Worm (Caenorhabditis elegans) whole organism, L4/young adult: ENCODE data around the gene F14F9.5.

Experiments used
- W03F9.2 ChIP-seq: fragments of 150-350 bp; optimal IDR thresholded peaks from 2 replicates; lab custom pipeline; 2014; ENCODE audit warnings: missing biosample characterization, missing genetic modification characterization
- dao-5 ChIP-seq: sonication (generic microtip); optimal IDR thresholded peaks from 2 replicates; lab custom pipeline; 2016; ENCODE audit warnings: missing genotype, missing genetic modification characterization, moderate library complexity, missing compliant biosample characterization
- him-1 ChIP-seq: sonication (generic microtip); optimal IDR thresholded peaks from 2 replicates; lab custom pipeline; 2016; ENCODE audit warnings: missing genotype, missing genetic modification reagents, missing genetic modification characterization, missing compliant biosample characterization

F14F9.5 gene

DNA sequence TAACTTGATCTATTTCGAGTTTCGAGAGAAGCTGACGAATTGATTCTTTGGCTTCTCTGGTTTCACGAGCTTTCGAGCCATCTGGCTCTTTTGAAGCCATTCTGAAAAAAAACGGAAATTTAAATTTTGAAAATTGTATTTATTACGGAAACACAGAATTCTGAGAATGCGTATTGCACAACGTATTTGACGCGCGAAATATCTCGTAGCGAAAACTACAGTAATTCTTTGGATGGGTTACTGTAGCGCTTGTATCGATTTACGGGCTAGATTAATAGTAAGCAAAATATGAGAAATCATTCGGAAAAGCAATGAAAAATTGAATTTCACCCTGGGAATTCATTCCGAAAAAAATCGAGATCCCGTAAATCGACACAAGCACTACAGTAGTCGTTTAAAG is 13.2 kb upstream of the F14F9.5 start, which contains the start of gene C04F5.8:
Gene C04F5.8 (minus strand): TSS at position 101 of the 400 bp plus-strand sequence.
- TF ChIP-seq dao-5 (tag; lab: Kevin White, UChicago) (no peak), W03F9.2 (no peak), him-1 (tag; lab: Kevin White, UChicago) (no peak)

DNA sequence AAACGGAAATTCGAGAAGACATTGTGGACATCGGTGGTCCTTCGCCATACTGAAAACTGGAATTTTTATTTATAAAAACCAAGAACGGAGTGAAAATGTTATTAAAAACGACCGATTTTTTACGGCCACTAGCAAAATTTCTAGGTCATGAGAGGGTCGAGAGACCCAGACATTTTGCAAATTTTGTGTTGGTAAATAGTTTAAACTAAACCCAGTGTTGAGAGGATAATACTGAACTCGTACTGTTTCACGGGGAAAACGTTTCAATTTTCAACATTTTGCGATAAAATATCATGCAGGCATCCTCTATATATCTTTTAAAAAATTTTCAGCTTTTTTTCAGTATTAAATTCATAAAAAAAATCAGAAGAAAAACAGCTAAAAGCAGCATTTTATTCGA is 7.8 kb upstream of the F14F9.5 start, which contains the start of gene C04F5.9:
Gene C04F5.9 (minus strand): TSS at position 101 of the 400 bp plus-strand sequence.
- TF ChIP-seq W03F9.2 (no peak), dao-5 (tag; lab: Kevin White, UChicago) (no peak), him-1 (tag; lab: Kevin White, UChicago) (no peak)

DNA sequence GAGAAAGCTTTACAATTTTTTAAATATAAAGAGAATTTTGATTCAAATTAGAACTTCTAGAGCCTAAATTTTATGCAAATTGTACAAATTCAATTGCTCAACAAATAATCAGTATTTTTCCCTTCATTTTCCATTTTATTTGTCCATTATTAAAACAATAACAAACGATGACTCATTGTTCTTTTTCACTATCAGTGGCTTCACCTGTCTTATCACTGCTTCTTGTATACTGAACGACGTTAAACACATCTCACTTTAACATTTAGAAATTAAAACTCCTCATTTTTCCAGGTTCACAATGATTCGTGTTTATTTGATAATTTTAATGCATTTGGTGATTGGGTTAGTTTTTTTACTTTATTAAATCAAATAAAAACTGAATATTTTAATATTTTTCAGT is 7.2 kb upstream of the F14F9.5 start, which contains the start of gene sid-1:
Gene sid-1 (plus strand): TSS at position 292 of the 400 bp plus-strand sequence.
- no peak for TF ChIP-seq W03F9.2
- no peak for TF ChIP-seq him-1 (tag; lab: Kevin White, UChicago)
- TF ChIP-seq dao-5 (tag; lab: Kevin White, UChicago) = no peak

- no peak for TF ChIP-seq dao-5 (tag; lab: Kevin White, UChicago)
- TF ChIP-seq W03F9.2 = no peak
- TF ChIP-seq him-1 (tag; lab: Kevin White, UChicago) = no peak
These were observed 3.1 kb downstream of the F14F9.5 start, which contains the start of gene F14F9.8 for ce11 chrV:5130018-5130417. Gene F14F9.8 (plus strand): TSS chrV:5130318.

DNA sequence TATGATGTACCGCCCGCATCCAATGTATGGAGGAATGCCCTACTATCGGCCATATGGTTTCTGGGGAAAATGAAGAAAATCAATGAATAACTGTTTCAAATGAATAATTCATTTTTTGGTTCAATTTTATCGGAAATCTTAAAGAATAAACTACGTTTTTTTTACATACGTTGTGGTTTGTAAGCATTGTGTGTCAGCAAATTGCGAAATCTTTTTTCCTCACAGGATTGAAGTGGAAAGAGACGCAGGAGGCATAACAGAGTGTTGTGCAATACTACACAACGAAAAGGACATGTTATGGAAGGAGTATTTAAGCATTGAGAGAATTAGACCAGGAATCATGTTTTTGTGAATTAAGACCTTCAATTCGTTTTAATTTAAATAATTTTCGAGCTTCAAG is 4.5 kb downstream of the F14F9.5 start:
- TF ChIP-seq him-1 (tag; lab: Kevin White, UChicago) (no peak), W03F9.2 (peak; percentile 29)

- no peak for TF ChIP-seq him-1 (tag; lab: Kevin White, UChicago)
These were observed 5.5 kb downstream of the F14F9.5 start, which contains the start of gene F14F9.4 for ce11 chrV:5132441-5132840. Gene F14F9.4 (plus strand): TSS chrV:5132741.

DNA sequence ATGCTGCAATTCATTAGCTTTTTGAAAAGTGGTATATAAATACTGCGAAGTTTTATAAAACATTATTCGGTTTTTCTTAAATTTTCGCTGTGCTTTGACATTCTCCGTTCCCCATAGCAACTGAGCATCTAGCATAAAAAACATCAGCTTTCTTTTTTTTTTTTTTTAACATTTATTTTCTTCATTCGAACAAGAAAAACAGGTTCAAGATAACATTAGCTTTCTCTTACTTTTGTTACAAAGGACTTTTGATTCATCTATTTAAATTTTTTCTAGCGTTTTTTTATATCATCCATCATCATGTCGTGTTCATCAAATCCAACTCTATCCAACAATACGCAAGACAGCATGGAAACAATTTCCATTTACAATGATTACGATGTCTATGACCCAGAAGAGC is 11.0 kb downstream of the F14F9.5 start, which contains the start of gene F14F9.3:
Gene F14F9.3 (plus strand): TSS at position 301 of the 400 bp plus-strand sequence.
- no peak for TF ChIP-seq W03F9.2
- TF ChIP-seq him-1 (tag; lab: Kevin White, UChicago) = no peak
- no peak for TF ChIP-seq dao-5 (tag; lab: Kevin White, UChicago)

- TF ChIP-seq W03F9.2 = no peak
- no peak for TF ChIP-seq dao-5 (tag; lab: Kevin White, UChicago)
- TF ChIP-seq him-1 (tag; lab: Kevin White, UChicago) = no peak
These were observed 16.9 kb downstream of the F14F9.5 start, which contains the start of gene srh-129 for ce11 chrV:5143785-5144184. Gene srh-129 (minus strand): TSS chrV:5143885.

- TF ChIP-seq dao-5 (tag; lab: Kevin White, UChicago) = no peak
- TF ChIP-seq W03F9.2 = no peak
- no peak for TF ChIP-seq him-1 (tag; lab: Kevin White, UChicago)
These were observed 17.6 kb downstream of the F14F9.5 start, which contains the start of gene F14F9.2 for ce11 chrV:5144541-5144940. Gene F14F9.2 (plus strand): TSS chrV:5144841.

DNA sequence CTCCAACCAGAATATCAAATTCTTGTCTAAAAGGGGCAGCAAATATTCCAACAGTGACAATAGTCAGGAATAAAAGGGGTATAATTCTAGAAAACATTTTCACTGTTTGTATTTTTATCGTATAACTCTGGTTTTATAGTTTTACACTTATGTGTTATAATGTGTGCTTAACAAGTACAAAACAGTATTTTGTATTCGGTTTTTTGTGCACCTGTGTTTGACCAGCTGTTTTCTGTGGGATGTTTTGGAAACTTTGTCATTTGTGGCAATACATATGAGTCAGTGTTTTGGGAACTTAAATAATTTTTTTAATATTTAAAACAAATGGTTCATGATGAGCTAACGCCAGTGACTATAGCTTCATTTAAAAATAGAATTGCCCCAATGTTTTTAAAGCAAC is 19.5 kb downstream of the F14F9.5 start, which contains the start of gene F14F9.6:
Gene F14F9.6 (minus strand): TSS at position 101 of the 400 bp plus-strand sequence.
- TF ChIP-seq him-1 (tag; lab: Kevin White, UChicago) = no peak
- no peak for TF ChIP-seq W03F9.2
- no peak for TF ChIP-seq dao-5 (tag; lab: Kevin White, UChicago)

DNA sequence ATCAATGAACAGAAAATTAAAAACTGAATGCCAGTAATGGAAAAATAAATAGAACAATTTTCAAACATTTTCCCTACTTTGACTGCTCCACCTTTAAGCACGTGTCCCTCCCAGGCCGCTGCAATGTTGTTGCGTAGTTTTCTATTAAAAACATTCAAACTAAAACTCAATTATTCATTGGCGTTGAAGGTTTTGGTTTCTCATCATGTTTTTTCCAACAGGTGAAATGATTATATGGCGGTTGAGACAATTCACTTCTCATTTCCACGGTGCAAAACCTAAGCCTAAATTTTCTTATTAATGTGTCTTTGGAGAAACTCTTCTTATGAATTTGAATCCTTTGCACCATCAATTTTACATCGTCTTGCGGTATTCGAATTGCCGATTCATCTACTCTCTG is 24.0 kb downstream of the F14F9.5 start, which contains the start of gene srh-130:
Gene srh-130 (plus strand): TSS at position 301 of the 400 bp plus-strand sequence.
- no peak for TF ChIP-seq dao-5 (tag; lab: Kevin White, UChicago)
- no peak for TF ChIP-seq W03F9.2
- TF ChIP-seq him-1 (tag; lab: Kevin White, UChicago) = no peak

ce11 chrV:5155516-5155915 is 28.6 kb downstream of the F14F9.5 start, which contains the start of gene srx-38:
Gene srx-38 (minus strand): TSS chrV:5155616.
- TF ChIP-seq W03F9.2 (no peak), him-1 (tag; lab: Kevin White, UChicago) (no peak), dao-5 (tag; lab: Kevin White, UChicago) (no peak)

DNA sequence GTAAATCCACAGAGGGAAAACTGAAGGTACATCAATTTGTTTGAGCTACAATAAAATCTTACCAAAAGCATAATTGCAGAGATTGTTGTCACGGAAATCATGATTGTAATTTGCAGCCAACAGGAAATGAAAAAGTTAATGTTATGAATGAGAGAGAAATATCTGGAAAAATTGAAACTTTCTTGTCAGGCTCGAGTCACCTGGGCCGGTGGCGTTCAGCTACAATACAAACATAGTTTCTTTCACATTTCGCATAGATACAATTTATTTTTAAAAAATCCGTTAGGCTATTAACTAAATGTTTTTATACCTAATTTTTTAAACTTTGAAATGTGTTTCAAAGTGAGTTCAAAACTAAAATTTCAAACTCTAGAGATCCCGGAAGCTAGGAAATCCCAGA is 30.8 kb downstream of the F14F9.5 start, which contains the start of gene srx-39:
Gene srx-39 (minus strand): TSS at position 101 of the 400 bp plus-strand sequence.
- no peak for TF ChIP-seq him-1 (tag; lab: Kevin White, UChicago)
- TF ChIP-seq W03F9.2 = no peak
- no peak for TF ChIP-seq dao-5 (tag; lab: Kevin White, UChicago)

DNA sequence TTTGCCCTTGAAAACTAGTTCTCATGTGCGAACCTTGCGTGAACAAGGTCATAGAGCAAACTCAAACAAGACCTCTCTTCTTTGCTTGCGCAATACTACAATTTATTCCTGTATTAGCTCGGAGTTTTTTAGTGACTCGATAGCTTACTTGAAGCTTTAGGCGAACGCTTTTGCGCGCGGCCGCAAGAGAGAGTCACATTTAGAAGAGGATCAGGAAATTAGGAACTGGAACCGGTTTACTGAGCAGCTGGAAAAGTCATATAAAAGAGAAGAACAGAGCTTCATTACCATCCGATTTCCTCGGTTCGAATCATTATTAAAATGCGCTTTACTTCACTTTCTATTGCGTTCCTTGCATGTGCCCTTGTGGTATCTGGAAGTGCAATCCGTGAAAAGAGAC is 31.4 kb downstream of the F14F9.5 start, which contains the start of gene abu-15:
Gene abu-15 (plus strand): TSS at position 301 of the 400 bp plus-strand sequence.
- no peak for TF ChIP-seq him-1 (tag; lab: Kevin White, UChicago)
- TF ChIP-seq W03F9.2 = no peak
- TF ChIP-seq dao-5 (tag; lab: Kevin White, UChicago) = no peak
